Fruit fly (Drosophila melanogaster): ENCODE measurements around the gene REPTOR-BP.

The REPTOR-BP gene

dm6 chr2L:10310614-10311382, 46.9 kb downstream of the REPTOR-BP start, which contains the start of gene Cdk5alpha:
Gene Cdk5alpha (minus strand): TSS chr2L:10310956.
- no peak for TF ChIP-seq insv (optimal IDR thresholded peaks at IDR 0.05)
- no peak for TF ChIP-seq Myc (optimal IDR thresholded peaks at IDR 0.05)
- no peak for TF ChIP-seq ttk (optimal IDR thresholded peaks at IDR 0.05)
- no peak for TF ChIP-seq Sin3A (optimal IDR thresholded peaks at IDR 0.05)
- TF ChIP-seq psq (optimal IDR thresholded peaks at IDR 0.05): no peak
- no peak for TF ChIP-seq h (optimal IDR thresholded peaks at IDR 0.05)

- TF ChIP-seq insv (optimal IDR thresholded peaks at IDR 0.05) (no peak), ttk (optimal IDR thresholded peaks at IDR 0.05) (no peak), psq (optimal IDR thresholded peaks at IDR 0.05) (no peak), Myc (optimal IDR thresholded peaks at IDR 0.05) (no peak), h (optimal IDR thresholded peaks at IDR 0.05) (no peak), Sin3A (optimal IDR thresholded peaks at IDR 0.05) (no peak)
Observed at dm6 chr2L:10311822-10312221, 47.9 kb downstream of the REPTOR-BP start.

DNA sequence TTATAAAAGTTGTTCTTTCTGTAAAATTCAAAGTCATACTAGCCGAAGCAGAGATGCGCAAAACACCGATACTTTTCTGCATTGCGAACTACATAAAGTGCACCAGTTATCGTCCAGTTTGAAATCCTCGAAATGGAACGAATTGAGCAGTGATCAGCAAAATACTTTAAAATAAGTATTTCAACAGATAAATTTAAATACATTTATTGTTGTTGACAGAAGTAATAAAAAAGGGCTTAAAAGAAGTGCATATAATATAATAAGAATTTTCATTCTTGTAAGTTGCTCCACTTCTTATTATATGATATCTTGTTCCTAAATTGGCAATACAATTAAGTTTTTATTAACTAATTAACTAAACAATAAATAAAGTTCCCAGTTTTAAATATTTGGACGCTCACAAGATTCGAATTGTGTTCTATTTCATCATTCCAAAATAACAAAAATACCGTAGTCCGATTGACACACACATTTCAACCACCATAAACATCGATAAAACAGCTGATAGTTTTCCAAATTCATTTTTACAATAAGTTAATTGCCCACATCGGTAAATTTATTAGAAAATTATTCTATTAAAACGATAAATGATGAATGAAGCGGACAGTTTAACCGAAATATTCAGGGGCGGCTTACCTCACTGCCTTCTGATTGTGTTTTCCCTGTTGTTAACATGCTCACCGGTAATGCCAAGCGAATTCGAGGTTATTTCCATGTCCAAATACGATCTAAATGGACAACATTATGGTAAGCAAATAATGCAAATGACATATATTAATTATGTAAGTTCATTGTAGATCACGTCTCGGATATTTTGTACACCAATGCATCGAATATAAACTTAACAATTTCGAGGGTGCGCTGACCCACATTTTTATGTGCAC, 50.6 kb downstream of the REPTOR-BP start, which contains the start of the genes Usp14 and CG4972:
Gene Usp14, minus strand, starts transcription at position 70 of the 884 bp plus-strand sequence.
Gene CG4972, plus strand, starts transcription at position 466 of the 884 bp plus-strand sequence.
- TF ChIP-seq Myc (optimal IDR thresholded peaks at IDR 0.05) (no peak), h (optimal IDR thresholded peaks at IDR 0.05) (no peak), ttk (optimal IDR thresholded peaks at IDR 0.05) (no peak), psq (optimal IDR thresholded peaks at IDR 0.05) (no peak), Sin3A (optimal IDR thresholded peaks at IDR 0.05) (no peak)

Measured in Kc167 (cell line).